Worm (Caenorhabditis elegans) whole organism, midembryonic: ENCODE measurements around the gene C50C3.12.

Experiments
- T22C8.4 ChIP-seq: fragments of 200-800 bp; sonication (Bioruptor generic); IDR thresholded peaks from 2 replicates; pipeline ENCODE4 v1.3.6; 2022; ENCODE audit warnings: missing genetic modification characterization, missing compliant biosample characterization
- klf-2 ChIP-seq: fragments of 200-800 bp; sonication (Bioruptor generic); conservative IDR thresholded peaks from 2 replicates; pipeline ENCODE4 v1.3.6; 2022; ENCODE audit warnings: missing genetic modification reagents, missing genetic modification characterization, missing compliant biosample characterization
- med-1 ChIP-seq: sonication (generic microtip); optimal IDR thresholded peaks from 2 replicates; lab custom pipeline; 2017; ENCODE audit warnings: missing genetic modification characterization, mild to moderate bottlenecking, missing compliant biosample characterization, antibody characterized with exemption, missing genetic modification reagents; ENCODE audit not compliant: insufficient read depth
- ref-1 ChIP-seq: fragments of 200-800 bp; sonication (Bioruptor generic); conservative IDR thresholded peaks from 2 replicates; pipeline ENCODE4 v1.3.6; 2022; ENCODE audit warnings: missing genetic modification reagents, missing genetic modification characterization, missing compliant biosample characterization
- ztf-29 ChIP-seq: fragments of 200-800 bp; sonication (Bioruptor generic); IDR thresholded peaks from 2 replicates; pipeline ENCODE4 v1.3.6; 2022; ENCODE audit warnings: missing genetic modification reagents, missing genetic modification characterization, missing compliant biosample characterization

DNA sequence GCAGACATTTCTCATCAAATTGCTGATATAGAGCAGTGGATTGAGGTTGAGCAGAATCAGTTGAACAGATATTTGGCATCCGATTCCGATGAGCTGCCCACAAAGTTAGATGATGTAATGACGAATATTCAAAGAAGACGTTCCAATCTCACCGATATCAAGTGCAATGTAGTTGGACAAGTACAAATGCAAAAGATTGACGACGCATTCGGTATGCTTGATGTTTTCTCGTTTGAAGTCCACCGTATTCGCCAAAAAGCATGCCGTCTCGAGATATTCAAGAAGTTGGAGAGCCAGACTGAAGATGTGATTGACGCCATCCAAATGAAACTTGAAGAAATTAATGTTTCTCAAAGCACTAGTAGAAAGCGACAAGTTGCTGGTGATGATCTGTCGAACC, 8.8 kb downstream of the C50C3.12 start:
- no peak for TF ChIP-seq med-1 (GFP tag; lab: Kevin White, UChicago)
- TF ChIP-seq klf-2 (GFP tag; lab: Robert Waterston, UW), result no peak
- no peak for TF ChIP-seq T22C8.4 (GFP tag; lab: Robert Waterston, UW)
- no peak for TF ChIP-seq ref-1 (GFP tag; lab: Robert Waterston, UW)
- no peak for TF ChIP-seq ztf-29 (GFP tag; lab: Robert Waterston, UW)
